Fruit fly (Drosophila melanogaster) whole organism, embryonic: ENCODE measurements around the gene CG17321.
A peak's percentile ranks its signal among the peaks of the same experiment; 100 is the strongest.

Experiments
- ATbp ChIP-seq: fragments of 200-800 bp; sonication (Bioruptor generic); optimal IDR thresholded peaks from 2 replicates; lab custom pipeline; 2017; ENCODE audit warnings: missing biosample characterization, mild to moderate bottlenecking, missing genetic modification characterization, missing genetic modification reagents
- Adf1 ChIP-seq: fragments of 200-800 bp; sonication (Bioruptor generic); IDR thresholded peaks from 2 replicates; pipeline ENCODE4 v1.3.6; 2022; ENCODE audit warnings: missing biosample characterization, missing genetic modification characterization
- CG10366 ChIP-seq: fragments of 200-800 bp; sonication (Bioruptor generic); IDR thresholded peaks from 2 replicates; pipeline ENCODE4 v1.3.6; 2022; ENCODE audit warnings: missing biosample characterization, missing genetic modification characterization
- CG11093 ChIP-seq: fragments of 200-800 bp; sonication (Bioruptor generic); IDR thresholded peaks from 3 replicates; pipeline ENCODE4 v1.3.6; 2022; ENCODE audit warnings: missing biosample characterization, missing genetic modification characterization
- CG11560 ChIP-seq: fragments of 200-800 bp; sonication (Bioruptor generic); IDR thresholded peaks from 3 replicates; pipeline ENCODE4 v1.3.6; 2022; ENCODE audit warnings: missing biosample characterization, missing genetic modification characterization
- CG14965 ChIP-seq: fragments of 200-800 bp; sonication (Bioruptor generic); optimal IDR thresholded peaks from 2 replicates; lab custom pipeline; 2016; ENCODE audit warnings: missing biosample characterization, missing genetic modification characterization, borderline replicate concordance
- CG17186 ChIP-seq: fragments of 200-800 bp; sonication (Bioruptor generic); optimal IDR thresholded peaks from 3 replicates; lab custom pipeline; 2017; ENCODE audit warnings: missing biosample characterization, missing genetic modification reagents, missing genetic modification characterization
- CG17829 ChIP-seq: fragments of 200-800 bp; optimal IDR thresholded peaks from 2 replicates; lab custom pipeline; 2019; ENCODE audit warnings: missing biosample characterization, mild to moderate bottlenecking, missing genetic modification characterization, moderate library complexity
- CG3065 ChIP-seq: fragments of 200-800 bp; sonication (Bioruptor generic); optimal IDR thresholded peaks from 2 replicates; lab custom pipeline; 2016; ENCODE audit warnings: missing biosample characterization, missing genetic modification characterization
- CG31441 ChIP-seq: fragments of 200-800 bp; sonication (Bioruptor generic); IDR thresholded peaks from 2 replicates; pipeline ENCODE4 v1.3.6; 2022; ENCODE audit warnings: missing biosample characterization, missing genetic modification characterization
- CG3838 ChIP-seq: fragments of 200-800 bp; sonication (Bioruptor generic); optimal IDR thresholded peaks from 3 replicates; lab custom pipeline; 2016; ENCODE audit warnings: missing biosample characterization, missing genetic modification characterization
- CG4282 ChIP-seq: fragments of 200-800 bp; sonication (Bioruptor generic); optimal IDR thresholded peaks from 2 replicates; lab custom pipeline; 2016; ENCODE audit warnings: missing biosample characterization, missing genetic modification characterization
- CG4820 ChIP-seq: fragments of 200-800 bp; sonication (Bioruptor generic); optimal IDR thresholded peaks from 3 replicates; lab custom pipeline; 2016; ENCODE audit warnings: missing biosample characterization, missing genetic modification characterization
- CG6272 ChIP-seq: fragments of 200-800 bp; sonication (Bioruptor generic); IDR thresholded peaks from 2 replicates; pipeline ENCODE4 v1.3.6; 2022; ENCODE audit warnings: missing biosample characterization, missing genetic modification characterization
- CG7372 ChIP-seq: fragments of 200-800 bp; sonication (Bioruptor generic); IDR thresholded peaks from 2 replicates; pipeline ENCODE4 v1.3.6; 2022; ENCODE audit warnings: missing biosample characterization, missing genetic modification characterization
- CG8089 ChIP-seq: fragments of 200-800 bp; sonication (Bioruptor generic); optimal IDR thresholded peaks from 3 replicates; lab custom pipeline; 2016; ENCODE audit warnings: missing biosample characterization, missing genetic modification characterization
- CG8290 ChIP-seq, 3 experiments: fragments of 200-800 bp; sonication (Bioruptor generic); optimal IDR thresholded peaks; 2 replicates each; lab custom pipeline; 2016 to 2019; ENCODE audit warnings: missing biosample characterization in 3 of 3, missing genetic modification characterization in 3 of 3, mild to moderate bottlenecking in 2 of 3, moderate library complexity in 1 of 3
- Dll ChIP-seq: fragments of 200-800 bp; sonication (Bioruptor generic); IDR thresholded peaks from 4 replicates; pipeline ENCODE4 v1.3.6; 2022; ENCODE audit warnings: missing biosample characterization, missing genetic modification characterization; ENCODE audit not compliant: partially characterized antibody
- E2f2 ChIP-seq: fragments of 200-800 bp; sonication (Bioruptor generic); IDR thresholded peaks from 2 replicates; pipeline ENCODE4 v1.3.6; 2022; ENCODE audit warnings: missing biosample characterization, missing genetic modification characterization
- Elba2 ChIP-seq: fragments of 200-800 bp; sonication (Bioruptor generic); optimal IDR thresholded peaks from 3 replicates; lab custom pipeline; 2016; ENCODE audit warnings: missing biosample characterization, missing genetic modification characterization
- GATAe ChIP-seq: fragments of 200-800 bp; sonication (Bioruptor generic); conservative IDR thresholded peaks from 2 replicates; pipeline ENCODE4 v1.3.6; 2022; ENCODE audit warnings: missing biosample characterization, missing genetic modification characterization
- H2.0 ChIP-seq: fragments of 200-800 bp; sonication (Bioruptor generic); IDR thresholded peaks from 2 replicates; pipeline ENCODE4 v1.3.6; 2022; ENCODE audit warnings: missing biosample characterization, missing genetic modification characterization
- Hmr ChIP-seq: fragments of 200-800 bp; sonication (Bioruptor generic); optimal IDR thresholded peaks from 3 replicates; lab custom pipeline; 2017; ENCODE audit warnings: mild to moderate bottlenecking, missing biosample characterization, missing genetic modification reagents, missing genetic modification characterization
- Med ChIP-seq: fragments of 200-800 bp; sonication (Bioruptor generic); peaks from one replicate; lab custom pipeline; 2016; ENCODE audit warnings: missing biosample characterization, missing genetic modification characterization, mild to moderate bottlenecking, inconsistent platforms, moderate library complexity
- Mrtf ChIP-seq: fragments of 200-800 bp; sonication (Bioruptor generic); IDR thresholded peaks from 3 replicates; pipeline ENCODE4 v1.3.6; 2022; ENCODE audit warnings: missing biosample characterization, missing genetic modification characterization
- Neu2 ChIP-seq: fragments of 200-800 bp; sonication (Bioruptor generic); optimal IDR thresholded peaks from 3 replicates; lab custom pipeline; 2016; ENCODE audit warnings: missing biosample characterization, missing genetic modification characterization, borderline replicate concordance
- Six4 ChIP-seq: fragments of 200-800 bp; sonication (Bioruptor generic); optimal IDR thresholded peaks from 2 replicates; lab custom pipeline; 2016; ENCODE audit warnings: missing biosample characterization, missing genetic modification characterization
- Sox100B ChIP-seq: fragments of 200-800 bp; sonication (Bioruptor generic); optimal IDR thresholded peaks from 3 replicates; lab custom pipeline; 2018; ENCODE audit warnings: missing biosample characterization, mild to moderate bottlenecking, missing genetic modification characterization
- Stat92E ChIP-seq, 3 experiments: fragments of >200 bp in 2 of 3; fragments of 200-800 bp in 1 of 3; sonication (Bioruptor generic) in 1 of 3; optimal IDR thresholded peaks; 2 replicates each; lab custom pipeline; 2017 to 2019; ENCODE audit warnings: missing biosample characterization in 3 of 3, missing genetic modification characterization in 3 of 3, mild to moderate bottlenecking in 1 of 3, moderate library complexity in 1 of 3
- al ChIP-seq: fragments of 200-800 bp; sonication (Bioruptor generic); IDR thresholded peaks from 2 replicates; pipeline ENCODE4 v1.3.6; 2022; ENCODE audit warnings: missing biosample characterization, missing genetic modification characterization
- bigmax ChIP-seq: fragments of 200-800 bp; sonication (Bioruptor generic); optimal IDR thresholded peaks from 2 replicates; lab custom pipeline; 2018; ENCODE audit warnings: missing biosample characterization, mild to moderate bottlenecking, missing genetic modification characterization
- bowl ChIP-seq: fragments of 200-800 bp; sonication (Bioruptor generic); IDR thresholded peaks from 2 replicates; pipeline ENCODE4 v1.3.6; 2022; ENCODE audit warnings: missing biosample characterization, missing genetic modification characterization
- corto ChIP-seq: fragments of 200-800 bp; sonication (Bioruptor generic); optimal IDR thresholded peaks from 2 replicates; lab custom pipeline; 2016; ENCODE audit warnings: missing biosample characterization, mild to moderate bottlenecking, missing genetic modification characterization, moderate library complexity
- crol ChIP-seq: fragments of 200-800 bp; sonication (Bioruptor generic); IDR thresholded peaks from 2 replicates; pipeline ENCODE4 v1.3.6; 2022; ENCODE audit warnings: missing biosample characterization, missing genetic modification characterization
- en ChIP-seq: fragments of 200-800 bp; sonication (Bioruptor generic); optimal IDR thresholded peaks from 2 replicates; lab custom pipeline; 2016; ENCODE audit warnings: missing biosample characterization, missing genetic modification characterization
- gem ChIP-seq: fragments of 200-800 bp; sonication (Bioruptor generic); optimal IDR thresholded peaks from 2 replicates; lab custom pipeline; 2019; ENCODE audit warnings: missing biosample characterization, mild to moderate bottlenecking, missing genetic modification characterization, moderate library complexity
- gfzf ChIP-seq: fragments of 200-800 bp; sonication (Bioruptor generic); optimal IDR thresholded peaks from 2 replicates; lab custom pipeline; 2016; ENCODE audit warnings: missing biosample characterization, mild to moderate bottlenecking, missing genetic modification characterization, moderate library complexity
- gt ChIP-seq: fragments of 200-800 bp; sonication (Bioruptor generic); IDR thresholded peaks from 2 replicates; pipeline ENCODE4 v1.3.6; 2022; ENCODE audit warnings: missing biosample characterization, missing genetic modification characterization
- mam ChIP-seq: fragments of 200-800 bp; sonication (Bioruptor generic); optimal IDR thresholded peaks from 3 replicates; lab custom pipeline; 2016; ENCODE audit warnings: missing biosample characterization, missing genetic modification characterization
- mirr ChIP-seq: fragments of 200-800 bp; sonication (Bioruptor generic); optimal IDR thresholded peaks from 3 replicates; lab custom pipeline; 2018; ENCODE audit warnings: missing biosample characterization, mild to moderate bottlenecking, missing genetic modification characterization
- nerfin-2 ChIP-seq: fragments of 200-800 bp; sonication (Bioruptor generic); IDR thresholded peaks from 2 replicates; pipeline ENCODE4 v1.3.6; 2022; ENCODE audit warnings: missing biosample characterization, missing genetic modification characterization; ENCODE audit not compliant: partially characterized antibody
- p53 ChIP-seq: fragments of 200-800 bp; sonication (Bioruptor generic); optimal IDR thresholded peaks from 2 replicates; lab custom pipeline; 2016; ENCODE audit warnings: missing biosample characterization, missing genetic modification characterization
- pzg ChIP-seq: fragments of 200-800 bp; sonication (Bioruptor generic); optimal IDR thresholded peaks from 3 replicates; lab custom pipeline; 2018; ENCODE audit warnings: missing biosample characterization, mild to moderate bottlenecking, missing genetic modification characterization, moderate library complexity
- rib ChIP-seq: fragments of 200-800 bp; sonication (Bioruptor generic); IDR thresholded peaks from 2 replicates; pipeline ENCODE4 v1.3.6; 2022; ENCODE audit warnings: missing biosample characterization, missing genetic modification characterization
- salm ChIP-seq: fragments of 200-800 bp; sonication (Bioruptor generic); optimal IDR thresholded peaks from 2 replicates; lab custom pipeline; 2018; ENCODE audit warnings: missing biosample characterization, mild to moderate bottlenecking, missing genetic modification characterization
- schlank ChIP-seq: fragments of 200-800 bp; sonication (Bioruptor generic); optimal IDR thresholded peaks from 2 replicates; lab custom pipeline; 2018; ENCODE audit warnings: missing biosample characterization, mild to moderate bottlenecking, missing genetic modification characterization
- sens-2 ChIP-seq: fragments of 200-800 bp; sonication (Bioruptor generic); IDR thresholded peaks from 2 replicates; pipeline ENCODE4 v1.3.6; 2022; ENCODE audit warnings: missing biosample characterization, missing genetic modification characterization
- slbo ChIP-seq: fragments of 200-800 bp; sonication (Bioruptor generic); IDR thresholded peaks from 2 replicates; pipeline ENCODE4 v1.3.6; 2022; ENCODE audit warnings: missing biosample characterization, missing genetic modification characterization
- slou ChIP-seq: fragments of 200-800 bp; sonication (Bioruptor generic); optimal IDR thresholded peaks from 3 replicates; lab custom pipeline; 2016; ENCODE audit warnings: missing biosample characterization, missing genetic modification characterization
- tin ChIP-seq: fragments of 200-800 bp; sonication (Bioruptor generic); optimal IDR thresholded peaks from 3 replicates; lab custom pipeline; 2016; ENCODE audit warnings: missing biosample characterization, missing genetic modification characterization
- tup ChIP-seq: fragments of 200-800 bp; sonication (Bioruptor generic); optimal IDR thresholded peaks from 2 replicates; lab custom pipeline; 2016; ENCODE audit warnings: missing biosample characterization, mild to moderate bottlenecking, missing genetic modification characterization, moderate library complexity
- z ChIP-seq: fragments of 200-800 bp; sonication (Bioruptor generic); IDR thresholded peaks from 3 replicates; pipeline ENCODE4 v1.3.6; 2022; ENCODE audit warnings: missing biosample characterization, missing genetic modification characterization

The CG17321 gene

dm6 chr2L:18899862-18900261 is 54.9 kb downstream of the CG17321 start (continued):
- TF ChIP-seq H2.0 (GFP tag; lab: Robert Waterston, UW) (no peak), CG8290 (GFP tag; optimal IDR thresholded peaks at IDR 0.05; lab: Kevin White, UChicago) (no peak), CG8290 (tag; optimal IDR thresholded peaks at IDR 0.05; lab: Kevin White, UChicago) (no peak), tup (GFP tag; lab: Kevin White, UChicago) (peak; percentile 30), CG17186 (no peak), CG17829 (tag; lab: Kevin White, UChicago) (peak; percentile 75), E2f2 (GFP tag; lab: Robert Waterston, UW) (no peak), gt (GFP tag; lab: Robert Waterston, UW) (0 out of 2 replicates have a peak, but pooled peaks have one; percentile 22), CG31441 (GFP tag; lab: Robert Waterston, UW) (peak; percentile 51; the same call in 1 of the 2 replicates), CG6272 (GFP tag; lab: Robert Waterston, UW) (no peak), Mrtf (no peak), Stat92E (GFP tag; optimal IDR thresholded peaks at IDR 0.05; lab: Kevin White, UChicago) (no peak), p53 (GFP tag; lab: Kevin White, UChicago) (no peak), CG10366 (peak; percentile 17; the same call in 1 of the 2 replicates), al (GFP tag; lab: Robert Waterston, UW) (no peak), Sox100B (GFP tag; lab: Kevin White, UChicago) (peak; percentile 24), CG11093 (GFP tag; lab: Robert Waterston, UW) (peak; percentile 54; the same call in 1 of the 3 replicates), z (no peak), Neu2 (GFP tag; lab: Kevin White, UChicago) (no peak), rib (GFP tag; lab: Robert Waterston, UW) (no peak), CG3065 (GFP tag; lab: Kevin White, UChicago) (no peak), mam (GFP tag; lab: Kevin White, UChicago) (no peak), gem (peak; percentile 79), Dll (GFP tag; lab: Robert Waterston, UW) (no peak), mirr (no peak), slbo (GFP tag; lab: Robert Waterston, UW) (no peak), CG14965 (no peak), Med (GFP tag; lab: Kevin White, UChicago) (peak; percentile 87), bigmax (GFP tag; lab: Kevin White, UChicago) (no peak), Six4 (GFP tag; lab: Kevin White, UChicago) (peak; percentile 35), CG4282 (GFP tag; lab: Kevin White, UChicago) (no peak), CG7372 (no peak), gfzf (no peak), GATAe (GFP tag; lab: Robert Waterston, UW) (no peak), sens-2 (GFP tag; lab: Robert Waterston, UW) (no peak), en (GFP tag; lab: Kevin White, UChicago) (no peak), CG4820 (peak; percentile 38), CG3838 (GFP tag; lab: Kevin White, UChicago) (no peak), Elba2 (no peak), Adf1 (GFP tag; lab: Robert Waterston, UW) (no peak), pzg (GFP tag; lab: Kevin White, UChicago) (no peak), CG8089 (GFP tag; lab: Kevin White, UChicago) (peak; percentile 29), corto (GFP tag; lab: Kevin White, UChicago) (no peak), salm (no peak), ATbp (GFP tag; lab: Kevin White, UChicago) (peak; percentile 37), tin (GFP tag; lab: Kevin White, UChicago) (no peak), nerfin-2 (GFP tag; lab: Robert Waterston, UW) (no peak), bowl (no peak), CG11560 (peak; percentile 18; the same call in 1 of the 3 replicates), crol (GFP tag; lab: Robert Waterston, UW) (no peak), slou (GFP tag; lab: Kevin White, UChicago) (no peak), schlank (tag; lab: Kevin White, UChicago) (no peak), Hmr (GFP tag; lab: Kevin White, UChicago) (no peak)
